Worm (Caenorhabditis elegans) whole organism, midembryonic: ENCODE measurements around the gene lron-12.
A peak's percentile ranks its signal among the peaks of the same experiment; 100 is the strongest.

Source experiments
- T22C8.4 ChIP-seq: fragments of 200-800 bp; sonication (Bioruptor generic); IDR thresholded peaks from 2 replicates; pipeline ENCODE4 v1.3.6; 2022; ENCODE audit warnings: missing genetic modification characterization, missing compliant biosample characterization
- cog-1 ChIP-seq: sonication (generic microtip); optimal IDR thresholded peaks from 2 replicates; lab custom pipeline; 2016; ENCODE audit warnings: missing genetic modification characterization, missing compliant biosample characterization
- flt-1 ChIP-seq: fragments of 200-800 bp; sonication (Bioruptor generic); IDR thresholded peaks from 2 replicates; pipeline ENCODE4 v1.3.6; 2022; ENCODE audit warnings: missing genetic modification characterization, missing compliant biosample characterization
- klf-2 ChIP-seq: fragments of 200-800 bp; sonication (Bioruptor generic); conservative IDR thresholded peaks from 2 replicates; pipeline ENCODE4 v1.3.6; 2022; ENCODE audit warnings: missing genetic modification reagents, missing genetic modification characterization, missing compliant biosample characterization
- med-1 ChIP-seq: sonication (generic microtip); optimal IDR thresholded peaks from 2 replicates; lab custom pipeline; 2017; ENCODE audit warnings: missing genetic modification characterization, mild to moderate bottlenecking, missing compliant biosample characterization, antibody characterized with exemption, missing genetic modification reagents; ENCODE audit not compliant: insufficient read depth
- ref-1 ChIP-seq: fragments of 200-800 bp; sonication (Bioruptor generic); conservative IDR thresholded peaks from 2 replicates; pipeline ENCODE4 v1.3.6; 2022; ENCODE audit warnings: missing genetic modification reagents, missing genetic modification characterization, missing compliant biosample characterization
- tab-1 ChIP-seq: fragments of 200-800 bp; sonication (Bioruptor generic); IDR thresholded peaks from 2 replicates; pipeline ENCODE4 v1.3.6; 2022; ENCODE audit warnings: missing genetic modification characterization, missing compliant biosample characterization
- ztf-23 ChIP-seq: fragments of 200-800 bp; sonication (Bioruptor generic); IDR thresholded peaks from 2 replicates; pipeline ENCODE4 v1.3.6; 2022; ENCODE audit warnings: missing genetic modification reagents, missing genetic modification characterization, missing compliant biosample characterization
- ztf-29 ChIP-seq: fragments of 200-800 bp; sonication (Bioruptor generic); IDR thresholded peaks from 2 replicates; pipeline ENCODE4 v1.3.6; 2022; ENCODE audit warnings: missing genetic modification reagents, missing genetic modification characterization, missing compliant biosample characterization

The lron-12 gene

ce11 chrIII:12137515-12137914, 19.2 kb upstream of the lron-12 start:
- no peak for TF ChIP-seq flt-1 (GFP tag; lab: Robert Waterston, UW)
- TF ChIP-seq ztf-29 (GFP tag; lab: Robert Waterston, UW): no peak

- TF ChIP-seq ztf-23: no peak
- no peak for TF ChIP-seq ztf-29 (GFP tag; lab: Robert Waterston, UW)
- TF ChIP-seq tab-1: no peak
- TF ChIP-seq flt-1 (GFP tag; lab: Robert Waterston, UW): no peak
- TF ChIP-seq cog-1: no peak
- TF ChIP-seq T22C8.4 (GFP tag; lab: Robert Waterston, UW): no peak
- no peak for TF ChIP-seq klf-2 (GFP tag; lab: Robert Waterston, UW)
- no peak for TF ChIP-seq med-1 (GFP tag; lab: Kevin White, UChicago)
These were observed 18.8 kb upstream of the lron-12 start for ce11 chrIII:12137095-12137494.

DNA sequence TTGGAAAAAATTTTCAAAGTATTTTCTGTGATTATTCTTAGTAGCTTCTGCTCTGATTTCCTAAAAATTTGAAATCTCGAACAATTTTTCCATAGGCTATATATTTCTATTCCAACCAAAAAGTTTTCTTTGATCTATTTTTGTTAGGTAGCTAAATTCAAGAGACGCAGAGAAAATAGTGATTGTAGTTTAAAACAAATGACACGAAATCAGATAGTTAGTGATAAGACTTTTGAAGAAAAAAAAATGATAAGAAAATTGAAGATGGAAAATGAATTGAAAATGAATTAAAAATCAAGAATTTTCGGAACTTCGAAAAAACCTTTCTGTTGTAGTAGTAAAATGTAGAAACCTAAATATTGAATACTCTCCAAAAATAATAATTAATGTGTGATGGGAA, 17.3 kb upstream of the lron-12 start:
- TF ChIP-seq klf-2 (GFP tag; lab: Robert Waterston, UW): no peak
- no peak for TF ChIP-seq cog-1
- TF ChIP-seq ztf-29 (GFP tag; lab: Robert Waterston, UW): no peak
- no peak for TF ChIP-seq T22C8.4 (GFP tag; lab: Robert Waterston, UW)
- no peak for TF ChIP-seq flt-1 (GFP tag; lab: Robert Waterston, UW)
- no peak for TF ChIP-seq ref-1 (GFP tag; lab: Robert Waterston, UW)
- no peak for TF ChIP-seq ztf-23
- TF ChIP-seq med-1 (GFP tag; lab: Kevin White, UChicago): no peak
- no peak for TF ChIP-seq tab-1

- TF ChIP-seq ztf-29 (GFP tag; lab: Robert Waterston, UW) (no peak), ref-1 (GFP tag; lab: Robert Waterston, UW) (no peak), flt-1 (GFP tag; lab: Robert Waterston, UW) (0 out of 2 replicates have a peak, but pooled peaks have one; percentile 26), cog-1 (no peak)
These were observed 14.8 kb upstream of the lron-12 start for ce11 chrIII:12133121-12133520.

- 0 out of 2 replicates have a peak, but pooled peaks have one; percentile 11 for TF ChIP-seq ztf-23
- 0 out of 2 replicates have a peak, but pooled peaks have one; percentile 9 for TF ChIP-seq flt-1 (GFP tag; lab: Robert Waterston, UW)
- TF ChIP-seq ztf-29 (GFP tag; lab: Robert Waterston, UW): peak; percentile 65; the same call in 1 of the 2 replicates
- TF ChIP-seq cog-1: no peak
These were observed 13.5 kb upstream of the lron-12 start for ce11 chrIII:12131751-12132150.

ce11 chrIII:12130769-12131168, 12.5 kb upstream of the lron-12 start:
- TF ChIP-seq T22C8.4 (GFP tag; lab: Robert Waterston, UW) (no peak), cog-1 (no peak), klf-2 (GFP tag; lab: Robert Waterston, UW) (no peak), ztf-29 (GFP tag; lab: Robert Waterston, UW) (no peak), ztf-23 (no peak), tab-1 (no peak), ref-1 (GFP tag; lab: Robert Waterston, UW) (no peak), flt-1 (GFP tag; lab: Robert Waterston, UW) (no peak)

DNA sequence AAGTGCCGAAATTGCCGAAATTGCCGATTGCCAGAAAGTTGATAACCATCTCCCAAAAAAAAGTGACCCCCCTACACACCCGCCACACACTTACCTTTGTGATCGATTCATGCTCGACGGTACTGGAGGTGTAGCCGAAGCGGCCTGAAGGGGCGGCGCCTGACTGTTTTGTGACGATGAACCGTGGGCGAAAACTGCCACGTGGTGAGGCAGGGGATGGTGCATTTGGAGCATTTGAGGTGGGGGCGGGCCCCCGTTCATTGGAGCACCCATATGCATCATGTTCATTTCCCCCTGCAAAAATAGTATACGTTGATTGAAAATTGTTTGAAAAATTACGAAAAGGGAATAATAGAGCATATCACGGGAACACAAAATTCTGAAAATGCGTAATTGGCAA, 11.8 kb upstream of the lron-12 start, which contains the start of gene Y75B8A.6:
Gene Y75B8A.6, minus strand, starts transcription at position 292 of the 400 bp plus-strand sequence.
- peak; percentile 63; the same call in 1 of the 2 replicates for TF ChIP-seq flt-1 (GFP tag; lab: Robert Waterston, UW)
- TF ChIP-seq med-1 (GFP tag; lab: Kevin White, UChicago): no peak

DNA sequence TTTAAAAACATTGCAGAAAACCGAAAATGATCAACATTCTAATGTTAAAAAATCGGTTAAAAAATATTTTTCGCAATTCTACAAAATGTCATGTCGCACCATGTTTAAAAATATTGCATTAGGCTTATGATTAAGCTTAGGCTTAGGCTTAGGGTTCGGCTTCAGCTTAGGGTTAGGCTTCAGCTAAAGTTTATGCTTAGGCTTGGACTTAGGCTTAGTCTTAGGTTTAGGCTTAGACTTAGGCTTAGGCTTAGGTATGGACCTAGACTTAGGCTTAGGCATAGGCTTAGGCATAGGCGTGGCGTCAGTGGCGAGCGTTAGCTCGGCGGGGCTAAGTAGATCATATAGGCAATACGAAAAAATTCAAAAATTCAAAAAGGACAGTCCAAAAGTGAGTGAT, 6.1 kb upstream of the lron-12 start:
- peak; percentile 59; the same call in 1 of the 2 replicates for TF ChIP-seq ztf-29 (GFP tag; lab: Robert Waterston, UW)
- TF ChIP-seq cog-1: no peak
- TF ChIP-seq med-1 (GFP tag; lab: Kevin White, UChicago): no peak
- no peak for TF ChIP-seq tab-1
- TF ChIP-seq flt-1 (GFP tag; lab: Robert Waterston, UW): 0 out of 2 replicates have a peak, but pooled peaks have one; percentile 43
- no peak for TF ChIP-seq klf-2 (GFP tag; lab: Robert Waterston, UW)
- no peak for TF ChIP-seq T22C8.4 (GFP tag; lab: Robert Waterston, UW)

- TF ChIP-seq T22C8.4 (GFP tag; lab: Robert Waterston, UW): no peak
- TF ChIP-seq ztf-29 (GFP tag; lab: Robert Waterston, UW): no peak
- TF ChIP-seq ztf-23: no peak
- TF ChIP-seq med-1 (GFP tag; lab: Kevin White, UChicago): no peak
- no peak for TF ChIP-seq klf-2 (GFP tag; lab: Robert Waterston, UW)
- TF ChIP-seq tab-1: no peak
- TF ChIP-seq cog-1: no peak
- no peak for TF ChIP-seq ref-1 (GFP tag; lab: Robert Waterston, UW)
- TF ChIP-seq flt-1 (GFP tag; lab: Robert Waterston, UW): no peak
These were observed 5.1 kb upstream of the lron-12 start for ce11 chrIII:12123427-12123826.

DNA sequence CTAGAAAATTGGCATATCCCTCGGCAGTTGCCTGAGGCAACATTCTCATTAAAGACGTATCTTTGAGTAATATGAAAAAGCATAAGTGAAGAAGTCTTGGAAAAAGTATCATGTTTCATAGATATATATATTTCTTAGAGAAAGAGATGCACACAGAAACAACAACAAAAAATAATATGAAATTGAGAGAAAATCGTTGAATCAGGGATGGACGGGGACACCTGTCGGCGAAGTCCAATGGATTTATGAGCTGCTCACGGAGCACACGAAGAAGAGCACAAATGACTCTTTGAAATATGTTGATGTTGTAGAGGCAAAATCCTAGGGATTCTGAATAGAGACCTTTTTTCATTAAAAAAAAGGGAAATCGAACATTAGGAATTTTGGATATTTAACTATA, 2.9 kb upstream of the lron-12 start:
- TF ChIP-seq med-1 (GFP tag; lab: Kevin White, UChicago) (no peak), flt-1 (GFP tag; lab: Robert Waterston, UW) (no peak), cog-1 (peak; percentile 3)

ce11 chrIII:12119625-12120024, 1.3 kb upstream of the lron-12 start:
- no peak for TF ChIP-seq flt-1 (GFP tag; lab: Robert Waterston, UW)
